Fruit fly (Drosophila melanogaster) whole organism, embryonic: ENCODE measurements around the gene CG17562.

ENCODE experiments used
- Atf3 ChIP-seq: fragments of 200-800 bp; sonication (Bioruptor generic); optimal IDR thresholded peaks from 3 replicates; lab custom pipeline; 2016; ENCODE audit warnings: missing biosample characterization, missing genetic modification characterization
- CG10274 ChIP-seq: fragments of 200-800 bp; sonication (Bioruptor generic); optimal IDR thresholded peaks from 3 replicates; lab custom pipeline; 2017; ENCODE audit warnings: missing biosample characterization, mild to moderate bottlenecking, missing genetic modification characterization
- CG14860 ChIP-seq: fragments of 200-800 bp; sonication (Bioruptor generic); IDR thresholded peaks from 3 replicates; pipeline ENCODE4 v1.3.6; 2022; ENCODE audit warnings: missing biosample characterization, missing genetic modification characterization; ENCODE audit not compliant: partially characterized antibody
- CG15696 ChIP-seq: fragments of 200-800 bp; sonication (Bioruptor generic); optimal IDR thresholded peaks from 2 replicates; lab custom pipeline; 2019; ENCODE audit warnings: missing biosample characterization, mild to moderate bottlenecking, missing genetic modification characterization, moderate library complexity
- CG17912 ChIP-seq: fragments of 200-800 bp; sonication (Bioruptor generic); optimal IDR thresholded peaks from 2 replicates; lab custom pipeline; 2018; ENCODE audit warnings: missing biosample characterization, mild to moderate bottlenecking, missing genetic modification characterization
- CTCF ChIP-seq: fragments of 200-800 bp; sonication (Bioruptor generic); optimal IDR thresholded peaks from 2 replicates; lab custom pipeline; 2017; ENCODE audit warnings: missing biosample characterization, mild to moderate bottlenecking, missing genetic modification characterization, moderate library complexity
- br ChIP-seq: fragments of >200 bp; optimal IDR thresholded peaks from 2 replicates; lab custom pipeline; 2017
- her ChIP-seq: fragments of 200-800 bp; sonication (Bioruptor generic); optimal IDR thresholded peaks from 2 replicates; lab custom pipeline; 2016; ENCODE audit warnings: missing biosample characterization, missing genetic modification characterization
- nau ChIP-seq: fragments of 200-800 bp; sonication (Bioruptor generic); optimal IDR thresholded peaks from 3 replicates; lab custom pipeline; 2017; ENCODE audit warnings: missing biosample characterization, mild to moderate bottlenecking, missing genetic modification characterization, missing genetic modification reagents
- ro ChIP-seq: fragments of 200-800 bp; sonication (Bioruptor generic); IDR thresholded peaks from 2 replicates; pipeline ENCODE4 v1.3.6; 2022; ENCODE audit warnings: missing biosample characterization, missing genetic modification characterization
- sob ChIP-seq: fragments of 200-800 bp; sonication (Bioruptor generic); IDR thresholded peaks from 2 replicates; pipeline ENCODE4 v1.3.6; 2022; ENCODE audit warnings: missing biosample characterization, missing genetic modification characterization

- TF ChIP-seq CG15696 (tag; lab: Kevin White, UChicago) (no peak), CG17912 (GFP tag; lab: Kevin White, UChicago) (no peak), br (lab: Kevin White, UChicago) (no peak), CG14860 (no peak), her (GFP tag; lab: Kevin White, UChicago) (no peak), ro (GFP tag; lab: Robert Waterston, UW) (no peak), CG10274 (GFP tag; lab: Kevin White, UChicago) (no peak), nau (no peak), Atf3 (GFP tag; lab: Kevin White, UChicago) (no peak), sob (GFP tag; lab: Robert Waterston, UW) (no peak), CTCF (GFP tag; lab: Kevin White, UChicago) (no peak)
Measured at dm6 chr3R:16613300-16613699, 1.8 kb upstream of the CG17562 start, which contains the start of gene CG12783.
